Worm (Caenorhabditis elegans) whole organism, L2 larva: Measurements from ENCODE around the gene T25B9.1.

ENCODE experiments used
- ceh-82 ChIP-seq: fragments of 150-350 bp; optimal IDR thresholded peaks from 2 replicates; lab custom pipeline; 2014; ENCODE audit warnings: missing biosample characterization, missing genetic modification characterization
- crh-2 ChIP-seq: sonication (generic microtip); optimal IDR thresholded peaks from 2 replicates; lab custom pipeline; 2017; ENCODE audit warnings: missing biosample characterization, missing genetic modification characterization
- lsy-2 ChIP-seq, 2 experiments: fragments of 150-350 bp in 1 of 2; sonication (generic microtip) in 1 of 2; optimal IDR thresholded peaks; 2 replicates each; lab custom pipeline; 2014 to 2017; ENCODE audit warnings: missing biosample characterization in 2 of 2, missing genetic modification characterization in 2 of 2
- nhr-129 ChIP-seq: fragments of 150-350 bp; optimal IDR thresholded peaks from 2 replicates; lab custom pipeline; 2014; ENCODE audit warnings: missing biosample characterization, missing genetic modification characterization
- nhr-237 ChIP-seq: fragments of 150-350 bp; optimal IDR thresholded peaks from 2 replicates; lab custom pipeline; 2014; ENCODE audit warnings: missing biosample characterization, missing genetic modification characterization
- skn-1 ChIP-seq: sonication (generic microtip); optimal IDR thresholded peaks from 2 replicates; lab custom pipeline; 2017; ENCODE audit warnings: missing biosample characterization, missing genetic modification characterization
- snpc-4 ChIP-seq: fragments of 150-350 bp; optimal IDR thresholded peaks from 2 replicates; lab custom pipeline; 2014; ENCODE audit warnings: missing biosample characterization, missing genetic modification characterization
- unc-39 ChIP-seq: fragments of 150-350 bp; optimal IDR thresholded peaks from 2 replicates; lab custom pipeline; 2014; ENCODE audit warnings: missing biosample characterization, missing genetic modification characterization
- unc-55 ChIP-seq: fragments of 150-350 bp; sonication (generic microtip); optimal IDR thresholded peaks from 3 replicates; lab custom pipeline; 2014; ENCODE audit warnings: missing biosample characterization, missing genetic modification reagents, missing genetic modification characterization
- ztf-11 ChIP-seq: sonication (generic microtip); optimal IDR thresholded peaks from 2 replicates; lab custom pipeline; 2017; ENCODE audit warnings: missing biosample characterization, missing genetic modification characterization

DNA sequence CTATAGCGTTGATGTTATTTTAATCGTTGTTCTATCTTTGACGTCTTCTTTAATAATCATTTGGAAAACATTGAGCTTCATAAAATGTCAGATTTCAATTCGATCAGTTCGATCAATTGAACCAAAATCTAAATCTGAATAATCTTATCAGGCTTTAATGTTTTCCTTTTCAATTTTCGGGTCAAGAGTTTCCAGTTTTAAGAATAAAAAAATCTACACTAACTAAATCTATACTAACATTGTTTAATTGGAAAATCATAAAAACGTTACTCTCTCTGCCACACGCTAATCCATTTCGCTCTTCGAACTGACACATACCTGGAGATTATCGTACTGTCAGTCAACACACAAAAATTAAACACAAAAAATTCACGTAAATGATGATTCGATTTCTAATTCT, 14.3 kb upstream of the T25B9.1 start, which contains the start of gene T25B9.11:
- TF ChIP-seq unc-55 (GFP tag; lab: Kevin White, UChicago), result no peak
- no peak for TF ChIP-seq unc-39
- TF ChIP-seq ztf-11, result no peak
- TF ChIP-seq skn-1 (tag; lab: Kevin White, UChicago), result no peak
- no peak for TF ChIP-seq nhr-237 (tag; lab: Kevin White, UChicago)
- TF ChIP-seq ceh-82 (tag; lab: Kevin White, UChicago), result no peak
- no peak for TF ChIP-seq snpc-4
- no peak for TF ChIP-seq crh-2
- no peak for TF ChIP-seq lsy-2 (tag; optimal IDR thresholded peaks at IDR 0.05; lab: Kevin White, UChicago)
- no peak for TF ChIP-seq nhr-129 (tag; lab: Kevin White, UChicago)
